Fruit fly (Drosophila melanogaster) whole organism: Measurements from ENCODE around the gene Rh4.

Experiments used
- CG8478 ChIP-seq: fragments of >200 bp; optimal IDR thresholded peaks from 2 replicates; lab custom pipeline; 2018; ENCODE audit warnings: inconsistent platforms
- Dll ChIP-seq: fragments of >200 bp; optimal IDR thresholded peaks from 2 replicates; lab custom pipeline; 2017
- EcR ChIP-seq, 2 experiments: fragments of >200 bp; optimal IDR thresholded peaks; 2 replicates each; lab custom pipeline; 2017; ENCODE audit warnings: missing biosample characterization in 2 of 2, missing genetic modification characterization in 2 of 2, missing genetic modification reagents in 2 of 2
- pan ChIP-seq: fragments of >200 bp; optimal IDR thresholded peaks from 2 replicates; lab custom pipeline; 2017
- psq ChIP-seq: fragments of >200 bp; optimal IDR thresholded peaks from 2 replicates; lab custom pipeline; 2017
- usp ChIP-seq: fragments of >200 bp; optimal IDR thresholded peaks from 2 replicates; lab custom pipeline; 2017; ENCODE audit warnings: missing biosample characterization, missing genetic modification characterization, mixed read lengths

Gene Rh4

dm6 chr3L:16810512-16810911 is 51.8 kb downstream of the Rh4 start:
- no peak for TF ChIP-seq usp (GFP tag; lab: Kevin White, UChicago)
- no peak for TF ChIP-seq pan (lab: Kevin White, UChicago)
- TF ChIP-seq psq (lab: Kevin White, UChicago) = no peak
- no peak for TF ChIP-seq CG8478
- TF ChIP-seq Dll = no peak
- no peak for TF ChIP-seq EcR (GFP tag; optimal IDR thresholded peaks at IDR 0.05; lab: Kevin White, UChicago)

DNA sequence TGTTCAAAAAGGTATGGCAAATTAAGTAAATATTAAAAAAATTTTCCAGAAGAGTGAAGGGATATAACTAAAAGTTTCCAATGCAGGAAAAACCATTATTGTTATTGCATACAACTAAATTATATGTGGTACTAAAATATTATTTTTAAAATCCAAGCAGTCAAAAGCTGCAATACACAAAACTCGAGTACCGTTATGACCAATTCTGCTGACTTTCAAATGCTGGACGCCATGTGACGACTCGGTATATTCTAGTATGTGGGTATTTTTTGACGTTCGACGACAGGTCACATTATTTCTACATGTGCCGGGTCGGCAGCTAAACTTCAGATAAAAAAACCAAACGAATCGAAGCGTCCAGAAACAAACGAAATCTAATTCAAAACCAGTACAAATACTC is 54.2 kb downstream of the Rh4 start:
- no peak for TF ChIP-seq pan (lab: Kevin White, UChicago)
- no peak for TF ChIP-seq CG8478
- no peak for TF ChIP-seq Dll
- TF ChIP-seq usp (GFP tag; lab: Kevin White, UChicago) = no peak
- TF ChIP-seq EcR (GFP tag; optimal IDR thresholded peaks at IDR 0.05; lab: Kevin White, UChicago) = no peak

dm6 chr3L:16807558-16807957 is 54.8 kb downstream of the Rh4 start, which contains the start of gene CG9674:
Gene CG9674 (minus strand): TSS chr3L:16807731.
- TF ChIP-seq Dll (no peak), usp (GFP tag; lab: Kevin White, UChicago) (no peak), EcR (GFP tag; optimal IDR thresholded peaks at IDR 0.05; lab: Kevin White, UChicago) (no peak), psq (lab: Kevin White, UChicago) (no peak), CG8478 (no peak)

dm6 chr3L:16806823-16807325 is 55.4 kb downstream of the Rh4 start:
- no peak for TF ChIP-seq CG8478
- TF ChIP-seq Dll = no peak
- no peak for TF ChIP-seq usp (GFP tag; lab: Kevin White, UChicago)
- TF ChIP-seq EcR (GFP tag; optimal IDR thresholded peaks at IDR 0.05; lab: Kevin White, UChicago) = no peak
- TF ChIP-seq psq (lab: Kevin White, UChicago) = no peak
- TF ChIP-seq pan (lab: Kevin White, UChicago) = no peak

DNA sequence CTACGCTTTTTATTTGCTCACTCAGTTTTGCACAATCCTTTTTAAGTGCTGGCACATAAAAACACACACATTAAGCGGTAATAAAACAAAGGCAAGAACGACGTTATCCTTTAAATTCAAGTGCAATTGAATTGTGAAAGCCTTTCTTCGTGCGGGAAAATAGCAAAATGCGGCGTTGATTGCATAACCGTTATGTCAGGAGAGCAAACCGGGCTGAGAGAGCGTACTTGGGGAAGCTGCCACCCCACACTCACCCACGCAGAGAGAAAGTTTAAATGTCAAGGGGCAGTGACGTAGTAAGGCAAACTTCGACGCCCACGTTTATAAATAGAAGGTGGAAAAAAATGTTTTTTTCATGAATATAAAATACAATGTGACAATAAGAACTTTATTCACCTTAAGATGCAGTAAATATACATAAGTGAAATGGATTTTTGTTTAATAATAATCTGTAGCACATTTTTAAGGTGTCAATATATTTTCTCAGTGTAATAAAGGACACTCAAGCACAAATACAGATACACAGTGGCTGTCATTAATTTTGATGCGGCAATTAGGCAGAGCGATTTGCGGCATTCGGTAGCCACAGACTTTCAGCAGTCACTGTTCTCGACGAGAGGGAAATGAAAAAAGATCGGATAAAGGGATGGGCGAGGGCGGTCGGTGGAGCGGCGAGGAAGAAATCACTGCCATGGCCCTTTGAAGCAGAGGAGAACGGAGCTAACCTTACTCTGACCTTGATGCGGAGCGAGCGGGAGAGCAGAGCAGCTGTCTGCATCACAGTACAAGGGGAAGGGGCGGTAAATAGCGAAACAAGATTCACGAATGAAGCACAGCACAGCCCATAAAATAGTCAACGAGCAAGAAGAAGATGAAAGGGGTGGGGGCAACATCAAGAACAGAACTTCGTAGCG is 56.3 kb downstream of the Rh4 start:
- no peak for TF ChIP-seq CG8478
- peak in 1 of 2 experiments; percentile 6 for TF ChIP-seq EcR (GFP tag; optimal IDR thresholded peaks at IDR 0.05; lab: Kevin White, UChicago)
- TF ChIP-seq Dll = no peak

- no peak for TF ChIP-seq CG8478
- TF ChIP-seq usp (GFP tag; lab: Kevin White, UChicago) = no peak
- no peak for TF ChIP-seq psq (lab: Kevin White, UChicago)
- TF ChIP-seq Dll = no peak
- no peak for TF ChIP-seq pan (lab: Kevin White, UChicago)
- no peak for TF ChIP-seq EcR (GFP tag; optimal IDR thresholded peaks at IDR 0.05; lab: Kevin White, UChicago)
Observed at dm6 chr3L:16804627-16805026, 57.7 kb downstream of the Rh4 start, which contains the start of gene nudC. Gene nudC (plus strand): TSS chr3L:16804994.

dm6 chr3L:16803708-16804350 is 58.5 kb downstream of the Rh4 start:
- TF ChIP-seq CG8478 = no peak
- no peak for TF ChIP-seq pan (lab: Kevin White, UChicago)
- TF ChIP-seq usp (GFP tag; lab: Kevin White, UChicago) = no peak
- no peak for TF ChIP-seq EcR (GFP tag; optimal IDR thresholded peaks at IDR 0.05; lab: Kevin White, UChicago)
- no peak for TF ChIP-seq Dll
- TF ChIP-seq psq (lab: Kevin White, UChicago) = no peak

DNA sequence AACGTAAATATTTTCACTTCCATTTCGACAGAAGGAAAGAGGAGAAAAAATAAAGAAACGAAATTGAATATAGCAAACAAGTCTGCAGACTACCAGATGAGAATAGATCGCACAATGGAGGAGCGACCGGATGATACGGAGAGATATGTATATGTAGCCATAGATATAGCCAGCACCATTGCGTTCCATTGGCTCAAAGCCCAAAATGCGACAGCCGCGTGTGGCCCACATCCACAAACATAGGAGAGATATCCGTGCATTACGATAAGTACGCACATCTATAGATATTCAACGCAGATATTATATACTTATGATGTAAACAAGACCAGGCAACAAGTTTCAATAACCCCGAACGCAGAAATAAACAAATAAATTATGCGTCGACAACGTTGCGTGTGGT is 59.0 kb downstream of the Rh4 start:
- no peak for TF ChIP-seq CG8478
- TF ChIP-seq Dll = no peak
- TF ChIP-seq usp (GFP tag; lab: Kevin White, UChicago) = no peak
- TF ChIP-seq EcR (GFP tag; optimal IDR thresholded peaks at IDR 0.05; lab: Kevin White, UChicago) = no peak
